Worm (Caenorhabditis elegans) whole organism, L4 larva: ENCODE measurements around the gene nhr-84.
A peak's percentile ranks its signal among the peaks of the same experiment; 100 is the strongest.

Experiments
- F26F4.8 ChIP-seq: fragments of 200-800 bp; sonication (Bioruptor generic); conservative IDR thresholded peaks from 2 replicates; pipeline ENCODE4 v1.3.6; 2022; ENCODE audit warnings: missing genetic modification characterization, missing compliant biosample characterization
- F37D6.2 ChIP-seq: sonication (generic microtip); optimal IDR thresholded peaks from 2 replicates; lab custom pipeline; 2016; ENCODE audit warnings: mild to moderate bottlenecking, missing genetic modification characterization, missing compliant biosample characterization
- F49E8.2 ChIP-seq: sonication (generic microtip); optimal IDR thresholded peaks from 2 replicates; lab custom pipeline; 2016; ENCODE audit warnings: missing compliant biosample characterization, mild to moderate bottlenecking, missing genetic modification characterization, borderline replicate concordance
- Y5F2A.4 ChIP-seq: fragments of 200-800 bp; sonication (Bioruptor generic); optimal IDR thresholded peaks from 2 replicates; lab custom pipeline; 2018; ENCODE audit warnings: mild to moderate bottlenecking, missing genetic modification characterization, missing compliant biosample characterization
- ZK337.2 ChIP-seq: fragments of 200-800 bp; sonication (Bioruptor generic); IDR thresholded peaks from 2 replicates; pipeline ENCODE4 v1.3.6; 2022; ENCODE audit warnings: missing genetic modification reagents, missing genetic modification characterization, missing compliant biosample characterization
- aha-1 ChIP-seq: fragments of 150-350 bp; peaks from one replicate; lab custom pipeline; 2014; ENCODE audit warnings: missing biosample characterization, missing genetic modification characterization
- arid-1 ChIP-seq: fragments of 200-800 bp; sonication (Bioruptor generic); conservative IDR thresholded peaks from 2 replicates; pipeline ENCODE4 v1.3.6; 2022; ENCODE audit warnings: missing genetic modification reagents, missing genetic modification characterization, missing compliant biosample characterization
- ces-1 ChIP-seq: fragments of 150-350 bp; sonication (generic microtip); optimal IDR thresholded peaks from 4 replicates; lab custom pipeline; 2014; ENCODE audit warnings: missing biosample characterization, missing genetic modification reagents, missing genetic modification characterization
- cey-2 ChIP-seq: sonication (generic microtip); optimal IDR thresholded peaks from 3 replicates; lab custom pipeline; 2017; ENCODE audit warnings: missing genetic modification characterization, mild to moderate bottlenecking, missing compliant biosample characterization, antibody characterized with exemption, borderline replicate concordance; ENCODE audit not compliant: insufficient read depth
- daf-16 ChIP-seq, 3 experiments: sonication (generic microtip); optimal IDR thresholded peaks; 2 replicates each; lab custom pipeline; 2016 to 2017; ENCODE audit warnings: missing genetic modification characterization in 3 of 3, missing genetic modification reagents in 3 of 3, mild to moderate bottlenecking in 2 of 3, missing compliant biosample characterization in 2 of 3, missing biosample characterization in 1 of 3, moderate library complexity in 1 of 3
- dve-1 ChIP-seq: sonication (generic microtip); optimal IDR thresholded peaks from 2 replicates; lab custom pipeline; 2017; ENCODE audit warnings: antibody characterized with exemption, mild to moderate bottlenecking, missing genetic modification characterization, missing compliant biosample characterization; ENCODE audit not compliant: insufficient read depth
- egl-43 ChIP-seq: fragments of 200-800 bp; sonication (Bioruptor generic); IDR thresholded peaks from 2 replicates; pipeline ENCODE4 v1.3.6; 2022; ENCODE audit warnings: missing genetic modification reagents, missing genetic modification characterization, missing compliant biosample characterization
- fos-1 ChIP-seq: fragments of 150-350 bp; optimal IDR thresholded peaks from 2 replicates; lab custom pipeline; 2014; ENCODE audit warnings: missing biosample characterization, missing genetic modification characterization
- hlh-30 ChIP-seq: sonication (generic microtip); optimal IDR thresholded peaks from 2 replicates; lab custom pipeline; 2017; ENCODE audit warnings: antibody characterized with exemption, mild to moderate bottlenecking, missing genetic modification characterization, missing compliant biosample characterization; ENCODE audit not compliant: insufficient read depth
- lin-13 ChIP-seq: fragments of 150-350 bp; optimal IDR thresholded peaks from 2 replicates; lab custom pipeline; 2014; ENCODE audit warnings: missing biosample characterization, missing genetic modification reagents, missing genetic modification characterization
- lin-29 ChIP-seq: fragments of 200-800 bp; sonication (Bioruptor generic); IDR thresholded peaks from 2 replicates; pipeline ENCODE4 v1.3.6; 2022; ENCODE audit warnings: missing genetic modification reagents, missing genetic modification characterization, missing compliant biosample characterization
- lin-38 ChIP-seq: fragments of 200-800 bp; sonication (Bioruptor generic); IDR thresholded peaks from 2 replicates; pipeline ENCODE4 v1.3.6; 2022; ENCODE audit warnings: missing genetic modification reagents, missing genetic modification characterization, missing compliant biosample characterization
- mdl-1 ChIP-seq, 2 experiments: fragments of 150-350 bp in 1 of 2; sonication (generic microtip) in 1 of 2; optimal IDR thresholded peaks; 2 replicates each; lab custom pipeline; 2014 to 2017; ENCODE audit warnings: missing biosample characterization in 2 of 2, missing genetic modification characterization in 2 of 2
- mes-2 ChIP-seq: sonication (generic microtip); optimal IDR thresholded peaks from 2 replicates; lab custom pipeline; 2016; ENCODE audit warnings: missing genotype, mild to moderate bottlenecking, missing genetic modification characterization, missing compliant biosample characterization; ENCODE audit not compliant: poor library complexity, severe bottlenecking
- mxl-3 ChIP-seq: fragments of 200-800 bp; sonication (Bioruptor generic); optimal IDR thresholded peaks from 2 replicates; lab custom pipeline; 2018; ENCODE audit warnings: mild to moderate bottlenecking, missing genetic modification characterization, missing compliant biosample characterization
- nhr-102 ChIP-seq: sonication (generic microtip); optimal IDR thresholded peaks from 2 replicates; lab custom pipeline; 2016; ENCODE audit warnings: mild to moderate bottlenecking, missing genetic modification characterization, moderate library complexity, missing compliant biosample characterization
- nhr-11 ChIP-seq: fragments of 150-350 bp; optimal IDR thresholded peaks from 2 replicates; lab custom pipeline; 2014; ENCODE audit warnings: missing biosample characterization, missing genetic modification characterization
- nhr-237 ChIP-seq: sonication (generic microtip); optimal IDR thresholded peaks from 2 replicates; lab custom pipeline; 2017; ENCODE audit warnings: missing biosample characterization, missing genetic modification characterization
- nhr-25 ChIP-seq: sonication (generic microtip); optimal IDR thresholded peaks from 2 replicates; lab custom pipeline; 2017; ENCODE audit warnings: missing genetic modification characterization, mild to moderate bottlenecking, missing compliant biosample characterization, antibody characterized with exemption, moderate library complexity, borderline replicate concordance; ENCODE audit not compliant: insufficient read depth
- nhr-28 ChIP-seq: fragments of 150-350 bp; optimal IDR thresholded peaks from 2 replicates; lab custom pipeline; 2014; ENCODE audit warnings: missing biosample characterization, missing genetic modification characterization
- nhr-41 ChIP-seq: fragments of 200-800 bp; sonication (Bioruptor generic); IDR thresholded peaks from 2 replicates; pipeline ENCODE4 v1.3.6; 2022; ENCODE audit warnings: missing genetic modification reagents, missing genetic modification characterization, missing compliant biosample characterization
- nhr-6 ChIP-seq: fragments of 150-350 bp; optimal IDR thresholded peaks from 2 replicates; lab custom pipeline; 2014; ENCODE audit warnings: missing biosample characterization, missing genetic modification characterization
- nhr-77 ChIP-seq: fragments of 150-350 bp; optimal IDR thresholded peaks from 2 replicates; lab custom pipeline; 2014; ENCODE audit warnings: missing biosample characterization, missing genetic modification characterization
- set-16 ChIP-seq: fragments of 200-800 bp; sonication (Bioruptor generic); IDR thresholded peaks from 2 replicates; pipeline ENCODE4 v1.3.6; 2022; ENCODE audit warnings: missing genetic modification reagents, missing genetic modification characterization, missing compliant biosample characterization
- spr-3 ChIP-seq: fragments of 200-800 bp; sonication (Bioruptor generic); optimal IDR thresholded peaks from 2 replicates; lab custom pipeline; 2018; ENCODE audit warnings: mild to moderate bottlenecking, missing genetic modification characterization, missing compliant biosample characterization
- vab-7 ChIP-seq: fragments of 200-800 bp; sonication (Bioruptor generic); IDR thresholded peaks from 2 replicates; pipeline ENCODE4 v1.3.6; 2022; ENCODE audit warnings: missing genetic modification reagents, missing genetic modification characterization, missing compliant biosample characterization
- zfp-2 ChIP-seq: sonication (generic microtip); optimal IDR thresholded peaks from 2 replicates; lab custom pipeline; 2016; ENCODE audit warnings: mild to moderate bottlenecking, missing genetic modification characterization, missing compliant biosample characterization
- zip-11 ChIP-seq: fragments of 200-800 bp; sonication (Bioruptor generic); IDR thresholded peaks from 2 replicates; pipeline ENCODE4 v1.3.6; 2022; ENCODE audit warnings: missing genetic modification characterization, missing compliant biosample characterization
- ztf-7 ChIP-seq: fragments of 150-350 bp; optimal IDR thresholded peaks from 2 replicates; lab custom pipeline; 2014; ENCODE audit warnings: missing biosample characterization, missing genetic modification characterization

The nhr-84 gene

DNA sequence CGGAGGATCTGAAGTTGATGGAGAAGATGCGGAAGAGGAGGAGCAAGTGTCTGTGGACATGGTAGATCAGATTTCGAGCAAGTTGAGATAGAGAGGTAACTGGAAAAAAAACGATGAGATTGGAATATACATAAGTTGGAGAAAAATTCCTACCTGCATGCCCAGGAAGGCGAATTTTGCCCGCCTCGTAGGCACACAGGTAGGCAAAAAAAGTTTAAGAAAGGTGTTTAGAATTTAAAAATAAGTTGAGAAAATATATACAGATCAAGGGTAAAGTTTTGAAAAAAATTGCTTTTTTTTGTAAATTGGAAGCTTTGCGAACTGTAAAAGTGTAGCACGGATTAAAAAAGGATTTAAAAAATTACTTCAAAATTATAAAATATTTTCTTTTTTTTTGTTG lies at the start of gene nhr-84:
Gene nhr-84 (minus strand): TSS at position 101 of the 400 bp plus-strand sequence.
- TF ChIP-seq mes-2 (tag; lab: Kevin White, UChicago) (no peak), nhr-102 (tag; lab: Kevin White, UChicago) (no peak), cey-2 (no peak)

DNA sequence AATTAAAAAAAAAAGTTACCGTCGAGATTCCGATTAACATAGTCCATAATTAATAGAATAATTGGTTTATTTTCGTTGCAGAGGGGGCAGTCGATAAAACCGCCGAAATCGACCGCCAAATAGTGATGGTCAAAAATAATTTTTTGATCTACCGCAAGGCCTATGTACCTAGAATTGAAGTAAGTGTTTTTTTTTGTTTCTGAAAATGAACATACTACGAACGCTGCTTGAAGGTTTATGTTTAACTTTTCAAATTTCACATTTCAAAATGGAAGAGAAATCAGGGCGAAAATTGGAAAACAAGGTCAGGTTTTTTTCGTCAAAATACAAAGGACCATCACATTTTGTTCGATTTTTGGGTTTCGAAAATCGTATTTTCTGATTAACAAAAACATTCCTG lies 48.9 kb upstream of the nhr-84 start, which contains the start of gene pzf-1:
Gene pzf-1 (minus strand): TSS at position 101 of the 400 bp plus-strand sequence.
- TF ChIP-seq nhr-11 (tag; lab: Kevin White, UChicago) = no peak
- TF ChIP-seq F49E8.2 (tag; lab: Kevin White, UChicago) = no peak
- TF ChIP-seq hlh-30 (tag; lab: Kevin White, UChicago) = no peak
- TF ChIP-seq nhr-6 (tag; lab: Kevin White, UChicago) = no peak
- no peak for TF ChIP-seq lin-38 (GFP tag; lab: Robert Waterston, UW)
- no peak for TF ChIP-seq arid-1 (GFP tag; lab: Robert Waterston, UW)
- no peak for TF ChIP-seq nhr-77 (tag; lab: Kevin White, UChicago)
- no peak for TF ChIP-seq zip-11 (GFP tag; lab: Robert Waterston, UW)
- no peak for TF ChIP-seq nhr-25 (tag; lab: Kevin White, UChicago)
- TF ChIP-seq mxl-3 (GFP tag; lab: Kevin White, UChicago) = no peak
- TF ChIP-seq dve-1 (tag; lab: Kevin White, UChicago) = no peak
- TF ChIP-seq cey-2 = no peak
- TF ChIP-seq Y5F2A.4 (GFP tag; lab: Kevin White, UChicago) = no peak
- TF ChIP-seq ces-1 = no peak
- TF ChIP-seq lin-29 = no peak
- TF ChIP-seq egl-43 = no peak
- TF ChIP-seq fos-1 = no peak
- TF ChIP-seq F37D6.2 (tag; lab: Kevin White, UChicago) = no peak
- no peak for TF ChIP-seq mdl-1 (tag; optimal IDR thresholded peaks at IDR 0.05; lab: Kevin White, UChicago)

DNA sequence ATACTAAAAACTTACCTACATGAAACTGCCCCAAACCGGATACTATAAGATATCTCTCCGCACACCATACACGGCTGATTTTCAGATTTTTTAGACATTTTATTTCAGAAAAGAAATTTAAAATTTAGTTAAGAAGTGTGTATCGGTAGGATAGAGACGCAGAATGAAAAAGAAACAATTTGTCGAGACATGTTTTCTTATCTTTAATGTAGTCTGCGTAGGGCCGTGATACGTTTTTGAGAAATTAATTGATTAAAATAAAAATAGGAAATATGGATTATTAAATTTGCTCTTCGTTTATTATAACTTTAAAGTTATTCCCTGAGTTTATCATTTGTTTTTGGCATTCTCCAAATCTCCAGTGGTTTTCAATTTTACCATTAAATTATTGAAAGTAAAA lies 44.9 kb upstream of the nhr-84 start, which contains the start of gene nhr-108:
Gene nhr-108 (minus strand): TSS at position 166 of the 400 bp plus-strand sequence.
- TF ChIP-seq daf-16 (GFP tag; optimal IDR thresholded peaks at IDR 0.05; lab: Kevin White, UChicago) (no peak), daf-16 (tag; optimal IDR thresholded peaks at IDR 0.05; lab: Kevin White, UChicago) (peak; percentile 39), nhr-237 (tag; lab: Kevin White, UChicago) (no peak), nhr-77 (tag; lab: Kevin White, UChicago) (peak; percentile 68), zfp-2 (no peak), nhr-28 (tag; lab: Kevin White, UChicago) (peak; percentile 87)

DNA sequence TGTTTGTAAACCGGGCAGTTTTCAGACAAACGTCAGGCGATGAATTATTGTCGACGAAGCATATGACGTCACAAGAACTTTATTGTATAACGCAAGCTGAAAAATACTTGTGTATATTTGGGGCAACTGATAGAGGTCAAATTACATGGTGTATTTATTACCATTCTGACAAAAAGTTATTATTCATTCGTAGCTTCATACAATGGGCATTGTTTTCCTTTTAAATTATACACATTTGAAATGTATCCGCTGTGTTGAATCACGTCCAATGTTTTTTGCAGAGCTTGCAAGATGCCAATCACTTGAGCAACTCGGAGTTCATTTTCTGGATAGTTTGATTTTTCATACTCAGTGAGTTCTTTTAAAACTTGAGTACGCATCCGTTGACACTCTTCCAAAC lies 43.6 kb upstream of the nhr-84 start, which contains the start of gene F35E8.13:
Gene F35E8.13 (plus strand): TSS at position 301 of the 400 bp plus-strand sequence.
- TF ChIP-seq aha-1 (tag; lab: Kevin White, UChicago) (no peak), nhr-237 (tag; lab: Kevin White, UChicago) (no peak), ztf-7 (no peak), lin-13 (GFP tag; lab: Kevin White, UChicago) (no peak), mes-2 (tag; lab: Kevin White, UChicago) (no peak), vab-7 (GFP tag; lab: Robert Waterston, UW) (no peak), nhr-41 (no peak), set-16 (GFP tag; lab: Robert Waterston, UW) (no peak), spr-3 (GFP tag; lab: Kevin White, UChicago) (no peak), ZK337.2 (GFP tag; lab: Robert Waterston, UW) (no peak), F26F4.8 (no peak)
